Worm (Caenorhabditis elegans) whole organism, late embryonic: ENCODE results near the gene M03C11.9.

Experiments used
- C08G9.2 ChIP-seq: sonication (generic microtip); optimal IDR thresholded peaks from 2 replicates; lab custom pipeline; 2016; ENCODE audit warnings: mild to moderate bottlenecking, missing genetic modification characterization, moderate library complexity, missing compliant biosample characterization
- C38D4.7 ChIP-seq: fragments of 200-800 bp; sonication (Bioruptor generic); optimal IDR thresholded peaks from 2 replicates; lab custom pipeline; 2018; ENCODE audit warnings: mild to moderate bottlenecking, missing genetic modification characterization, moderate library complexity, missing compliant biosample characterization
- F13H6.1 ChIP-seq: sonication (generic microtip); optimal IDR thresholded peaks from 2 replicates; lab custom pipeline; 2016; ENCODE audit warnings: missing genetic modification characterization, missing compliant biosample characterization
- K02D7.2 ChIP-seq: sonication (generic microtip); optimal IDR thresholded peaks from 2 replicates; lab custom pipeline; 2017; ENCODE audit warnings: mild to moderate bottlenecking, missing genetic modification characterization, missing compliant biosample characterization
- T23F11.4 ChIP-seq: fragments of 200-800 bp; sonication (Bioruptor generic); optimal IDR thresholded peaks from 2 replicates; lab custom pipeline; 2018; ENCODE audit warnings: mild to moderate bottlenecking, missing genetic modification characterization, missing compliant biosample characterization
- ceh-14 ChIP-seq: sonication (generic microtip); optimal IDR thresholded peaks from 2 replicates; lab custom pipeline; 2016; ENCODE audit warnings: missing genotype, missing genetic modification characterization, missing compliant biosample characterization
- ceh-2 ChIP-seq: sonication (generic microtip); optimal IDR thresholded peaks from 2 replicates; lab custom pipeline; 2016; ENCODE audit warnings: missing genotype, missing genetic modification characterization, missing compliant biosample characterization
- ceh-22 ChIP-seq: sonication (generic microtip); optimal IDR thresholded peaks from 2 replicates; lab custom pipeline; 2017; ENCODE audit warnings: missing biosample characterization, missing genetic modification characterization
- ceh-24 ChIP-seq: sonication (generic microtip); optimal IDR thresholded peaks from 2 replicates; lab custom pipeline; 2016; ENCODE audit warnings: mild to moderate bottlenecking, missing genetic modification characterization, missing compliant biosample characterization
- ceh-30 ChIP-seq: fragments of 150-350 bp; optimal IDR thresholded peaks from 2 replicates; lab custom pipeline; 2014; ENCODE audit warnings: missing biosample characterization, missing genetic modification characterization
- ceh-31 ChIP-seq: sonication (generic microtip); optimal IDR thresholded peaks from 2 replicates; lab custom pipeline; 2016; ENCODE audit warnings: missing genetic modification characterization, missing compliant biosample characterization
- ceh-34 ChIP-seq: sonication (generic microtip); optimal IDR thresholded peaks from 2 replicates; lab custom pipeline; 2016; ENCODE audit warnings: mild to moderate bottlenecking, missing genetic modification characterization, missing compliant biosample characterization
- ceh-45 ChIP-seq: fragments of 200-800 bp; sonication (Bioruptor generic); IDR thresholded peaks from 2 replicates; pipeline ENCODE4 v1.3.6; 2022; ENCODE audit warnings: missing genetic modification reagents, missing genetic modification characterization, missing compliant biosample characterization
- ceh-9 ChIP-seq: sonication (generic microtip); optimal IDR thresholded peaks from 2 replicates; lab custom pipeline; 2016; ENCODE audit warnings: mild to moderate bottlenecking, missing genetic modification characterization, inconsistent platforms, missing compliant biosample characterization
- dve-1 ChIP-seq: sonication (generic microtip); optimal IDR thresholded peaks from 2 replicates; lab custom pipeline; 2017; ENCODE audit warnings: antibody characterized with exemption, mild to moderate bottlenecking, missing genetic modification characterization, missing compliant biosample characterization
- ets-4 ChIP-seq: sonication (generic microtip); optimal IDR thresholded peaks from 2 replicates; lab custom pipeline; 2016; ENCODE audit warnings: missing genetic modification characterization, missing compliant biosample characterization
- eyg-1 ChIP-seq: sonication (generic microtip); optimal IDR thresholded peaks from 2 replicates; lab custom pipeline; 2016; ENCODE audit warnings: missing genotype, missing genetic modification characterization, missing compliant biosample characterization
- fax-1 ChIP-seq: sonication (generic microtip); optimal IDR thresholded peaks from 2 replicates; lab custom pipeline; 2016; ENCODE audit warnings: missing genotype, missing genetic modification characterization, missing compliant biosample characterization
- fkh-10 ChIP-seq: fragments of 150-350 bp; optimal IDR thresholded peaks from 2 replicates; lab custom pipeline; 2014; ENCODE audit warnings: missing biosample characterization, missing genetic modification reagents, missing genetic modification characterization
- fkh-6 ChIP-seq: sonication (generic microtip); optimal IDR thresholded peaks from 2 replicates; lab custom pipeline; 2016; ENCODE audit warnings: missing genetic modification characterization, missing compliant biosample characterization
- hlh-13 ChIP-seq: fragments of 200-800 bp; sonication (Bioruptor generic); optimal IDR thresholded peaks from 2 replicates; lab custom pipeline; 2018; ENCODE audit warnings: mild to moderate bottlenecking, missing genetic modification characterization, missing compliant biosample characterization
- hlh-6 ChIP-seq: sonication (generic microtip); optimal IDR thresholded peaks from 2 replicates; lab custom pipeline; 2016; ENCODE audit warnings: missing genotype, missing genetic modification characterization, missing compliant biosample characterization
- lim-6 ChIP-seq: sonication (generic microtip); optimal IDR thresholded peaks from 2 replicates; lab custom pipeline; 2016; ENCODE audit warnings: missing genetic modification characterization, missing compliant biosample characterization
- mec-3 ChIP-seq: sonication (generic microtip); optimal IDR thresholded peaks from 2 replicates; lab custom pipeline; 2016; ENCODE audit warnings: borderline replicate concordance, missing genetic modification characterization, missing compliant biosample characterization
- nfya-1 ChIP-seq: sonication (generic microtip); optimal IDR thresholded peaks from 2 replicates; lab custom pipeline; 2017; ENCODE audit warnings: missing genetic modification characterization, mild to moderate bottlenecking, missing compliant biosample characterization, antibody characterized with exemption, moderate library complexity
- npax-4 ChIP-seq: sonication (generic microtip); optimal IDR thresholded peaks from 2 replicates; lab custom pipeline; 2016; ENCODE audit warnings: missing genetic modification characterization, missing compliant biosample characterization
- pha-4 ChIP-seq: fragments of 150-350 bp; optimal IDR thresholded peaks from 2 replicates; lab custom pipeline; 2018; ENCODE audit warnings: missing biosample characterization, missing genetic modification reagents, missing genetic modification characterization
- pqm-1 ChIP-seq: sonication (generic microtip); optimal IDR thresholded peaks from 2 replicates; lab custom pipeline; 2016; ENCODE audit warnings: missing genetic modification characterization, missing compliant biosample characterization
- sdc-2 ChIP-seq: sonication (generic microtip); optimal IDR thresholded peaks from 2 replicates; lab custom pipeline; 2016; ENCODE audit warnings: missing genotype, missing genetic modification characterization, missing compliant biosample characterization
- sox-2 ChIP-seq: fragments of 200-800 bp; sonication (Bioruptor generic); IDR thresholded peaks from 2 replicates; pipeline ENCODE4 v1.3.6; 2022; ENCODE audit warnings: missing genetic modification reagents, missing genetic modification characterization, missing compliant biosample characterization
- syd-9 ChIP-seq: sonication (generic microtip); optimal IDR thresholded peaks from 2 replicates; lab custom pipeline; 2016; ENCODE audit warnings: mild to moderate bottlenecking, missing genetic modification characterization, moderate library complexity, missing compliant biosample characterization
- tbx-2 ChIP-seq: sonication (generic microtip); optimal IDR thresholded peaks from 2 replicates; lab custom pipeline; 2016; ENCODE audit warnings: missing genetic modification characterization, missing compliant biosample characterization
- tbx-7 ChIP-seq: sonication (generic microtip); optimal IDR thresholded peaks from 2 replicates; lab custom pipeline; 2016; ENCODE audit warnings: missing genotype, missing genetic modification characterization, missing compliant biosample characterization
- zip-5 ChIP-seq: sonication (generic microtip); optimal IDR thresholded peaks from 2 replicates; lab custom pipeline; 2016; ENCODE audit warnings: missing genetic modification characterization, missing compliant biosample characterization
- ztf-16 ChIP-seq: sonication (generic microtip); optimal IDR thresholded peaks from 2 replicates; lab custom pipeline; 2017; ENCODE audit warnings: missing genetic modification characterization, missing compliant biosample characterization

M03C11.9 gene

ce11 chrIII:10351595-10352207 lies 39.8 kb downstream of the M03C11.9 start, which contains the start of gene T07C4.3:
TSS of gene T07C4.3 (plus strand) at chrIII:10352157.
- TF ChIP-seq lim-6 (tag; lab: Kevin White, UChicago) = no peak
- TF ChIP-seq eyg-1 = no peak
- TF ChIP-seq tbx-2 (tag; lab: Kevin White, UChicago) = no peak
- no peak for TF ChIP-seq ceh-31 (tag; lab: Kevin White, UChicago)
- TF ChIP-seq ceh-24 (tag; lab: Kevin White, UChicago) = no peak
- no peak for TF ChIP-seq C38D4.7 (GFP tag; lab: Kevin White, UChicago)
- no peak for TF ChIP-seq hlh-6 (tag; lab: Kevin White, UChicago)
- TF ChIP-seq ceh-45 (GFP tag; lab: Robert Waterston, UW) = no peak
- TF ChIP-seq T23F11.4 (GFP tag; lab: Kevin White, UChicago) = no peak
- no peak for TF ChIP-seq ceh-22
- TF ChIP-seq ztf-16 (tag; lab: Kevin White, UChicago) = no peak
- no peak for TF ChIP-seq ceh-2
- no peak for TF ChIP-seq syd-9
- TF ChIP-seq ceh-9 (tag; lab: Kevin White, UChicago) = no peak
- TF ChIP-seq fax-1 (tag; lab: Kevin White, UChicago) = no peak
- TF ChIP-seq K02D7.2 = no peak
- TF ChIP-seq ceh-14 (tag; lab: Kevin White, UChicago) = no peak
- TF ChIP-seq npax-4 (tag; lab: Kevin White, UChicago) = no peak
- TF ChIP-seq dve-1 (tag; lab: Kevin White, UChicago) = no peak
- TF ChIP-seq fkh-6 (tag; lab: Kevin White, UChicago) = no peak
- TF ChIP-seq, all 69 proteins: peak for 0

DNA sequence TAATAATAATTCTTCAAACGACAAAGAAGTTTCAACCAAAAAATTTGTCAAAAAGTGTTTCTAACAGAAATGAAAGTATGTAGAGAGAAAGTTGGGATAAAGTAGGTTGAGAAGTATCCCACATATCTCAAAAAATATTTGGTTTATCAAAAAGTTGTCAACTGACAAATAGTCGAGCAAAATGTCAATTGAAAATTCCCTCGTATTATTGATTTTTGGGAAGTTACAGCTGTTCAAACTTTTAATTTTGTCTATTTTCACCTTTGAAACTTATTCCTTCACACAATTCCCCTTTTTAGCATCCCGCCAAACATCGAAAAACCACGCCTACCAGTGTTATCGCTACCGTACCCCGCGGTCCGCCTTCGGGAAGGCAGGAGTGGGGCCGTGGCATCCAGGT lies 44.5 kb downstream of the M03C11.9 start, which contains the start of gene tbx-8:
Gene tbx-8 (plus strand): TSS at position 301 of the 400 bp plus-strand sequence.
- TF ChIP-seq eyg-1 (no peak), sox-2 (GFP tag; lab: Robert Waterston, UW) (no peak)

DNA sequence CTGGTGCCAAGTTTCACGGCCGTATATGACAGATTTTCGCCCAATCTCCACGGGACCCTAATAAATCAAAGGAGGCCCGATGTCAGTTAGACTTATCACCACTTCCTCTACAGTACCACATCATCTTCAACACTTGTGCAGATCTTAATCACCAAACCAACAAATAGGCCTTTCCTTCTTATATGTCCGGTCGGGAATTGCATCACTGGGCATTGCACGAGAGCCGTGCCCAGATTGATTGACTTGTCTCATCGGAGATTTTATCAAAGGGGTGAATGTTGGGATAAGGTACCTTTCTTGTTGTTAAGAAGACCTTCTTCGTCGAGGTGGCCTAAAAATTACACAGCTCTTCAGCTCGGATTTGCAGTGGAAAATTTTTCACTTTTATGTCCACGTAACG lies 46.8 kb downstream of the M03C11.9 start:
- no peak for TF ChIP-seq hlh-13 (GFP tag; lab: Kevin White, UChicago)
- no peak for TF ChIP-seq nfya-1 (tag; lab: Kevin White, UChicago)
- no peak for TF ChIP-seq ceh-31 (tag; lab: Kevin White, UChicago)
- no peak for TF ChIP-seq F13H6.1 (tag; lab: Kevin White, UChicago)
- TF ChIP-seq ceh-45 (GFP tag; lab: Robert Waterston, UW) = no peak
- TF ChIP-seq C08G9.2 (tag; lab: Kevin White, UChicago) = no peak
- no peak for TF ChIP-seq ztf-16 (tag; lab: Kevin White, UChicago)
- no peak for TF ChIP-seq npax-4 (tag; lab: Kevin White, UChicago)
- no peak for TF ChIP-seq hlh-6 (tag; lab: Kevin White, UChicago)
- TF ChIP-seq lim-6 (tag; lab: Kevin White, UChicago) = no peak
- TF ChIP-seq mec-3 (tag; lab: Kevin White, UChicago) = no peak
- TF ChIP-seq T23F11.4 (GFP tag; lab: Kevin White, UChicago) = no peak
- no peak for TF ChIP-seq ceh-30 (tag; lab: Kevin White, UChicago)
- TF ChIP-seq K02D7.2 = no peak
- no peak for TF ChIP-seq sdc-2 (tag; lab: Kevin White, UChicago)
- no peak for TF ChIP-seq eyg-1
- no peak for TF ChIP-seq pha-4 (tag; lab: Kevin White, UChicago)
- no peak for TF ChIP-seq ceh-34 (tag; lab: Kevin White, UChicago)

DNA sequence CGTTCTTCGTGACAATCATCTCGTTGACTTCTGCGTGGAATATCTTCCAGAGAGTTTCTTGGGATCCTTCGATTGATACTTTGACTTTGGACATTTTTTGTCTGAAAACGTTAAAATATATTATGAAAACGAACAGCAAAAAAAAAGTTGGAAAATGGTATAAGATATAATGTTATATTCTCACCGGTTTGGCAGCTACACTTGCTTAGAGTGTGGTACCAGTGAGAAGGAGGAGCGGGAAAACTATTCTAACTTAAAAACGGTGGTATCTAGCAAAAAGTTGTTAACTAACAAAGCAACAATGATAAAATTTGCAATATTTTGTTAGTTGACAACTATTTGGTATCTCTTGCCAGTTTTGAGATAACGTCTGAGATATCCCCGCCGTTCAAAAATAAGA lies 49.8 kb downstream of the M03C11.9 start, which contains the start of gene tbx-9:
Gene tbx-9 (minus strand): TSS at position 101 of the 400 bp plus-strand sequence.
- TF ChIP-seq tbx-2 (tag; lab: Kevin White, UChicago) (no peak), fkh-10 (GFP tag; lab: Kevin White, UChicago) (no peak), zip-5 (tag; lab: Kevin White, UChicago) (no peak), pqm-1 (tag; lab: Kevin White, UChicago) (no peak), hlh-13 (GFP tag; lab: Kevin White, UChicago) (no peak), nfya-1 (tag; lab: Kevin White, UChicago) (no peak), ets-4 (tag; lab: Kevin White, UChicago) (no peak), tbx-7 (no peak)
- TF ChIP-seq, all 69 proteins: peak for 0
